Fruit fly (Drosophila melanogaster): ENCODE results near the gene CG3792.
A peak's percentile ranks its signal among the peaks of the same experiment; 100 is the strongest.

Gene CG3792

dm6 chr2L:5004677-5005463 lies 27.8 kb downstream of the CG3792 start (continued):
- TF ChIP-seq zfh2 (GFP tag; optimal IDR thresholded peaks at IDR 0.05) (peak; percentile 95), pnt (GFP tag; optimal IDR thresholded peaks at IDR 0.05) (peak; percentile 94), CG4707 (GFP tag; optimal IDR thresholded peaks at IDR 0.05) (peak; percentile 80), CkIIα-i1 (GFP tag; IDR thresholded peaks at IDR 0.05) (peak; percentile 68; the same call in 1 of the 2 replicates), CG8944 (GFP tag; optimal IDR thresholded peaks at IDR 0.05) (peak; percentile 94), CG1792 (GFP tag; optimal IDR thresholded peaks at IDR 0.05) (peak; percentile 94), CG4328 (GFP tag; optimal IDR thresholded peaks at IDR 0.05) (peak; percentile 87), CG2678 (tag; optimal IDR thresholded peaks at IDR 0.05) (peak; percentile 97), Hmx (GFP tag; optimal IDR thresholded peaks at IDR 0.05) (peak; percentile 74), tna (GFP tag; IDR thresholded peaks at IDR 0.05; ENCODE audit: partially characterized antibody) (no peak), gem (tag; optimal IDR thresholded peaks at IDR 0.05) (peak; percentile 95), CG4820 (GFP tag; optimal IDR thresholded peaks at IDR 0.05) (peak; percentile 92), NC2β (GFP tag; optimal IDR thresholded peaks at IDR 0.05) (peak; percentile 90), Hr3 (GFP tag; optimal IDR thresholded peaks at IDR 0.05) (peak; percentile 92), CG1832 (GFP tag; optimal IDR thresholded peaks at IDR 0.05) (peak; percentile 30), CG15479 (GFP tag; optimal IDR thresholded peaks at IDR 0.05) (no peak), croc (GFP tag; conservative IDR thresholded peaks at IDR 0.05) (peak; percentile 89), Dfd (GFP tag; optimal IDR thresholded peaks at IDR 0.05) (no peak), Aef1 (GFP tag; IDR thresholded peaks at IDR 0.05) (peak; percentile 96), bbx (GFP tag; IDR thresholded peaks at IDR 0.05; ENCODE audit: partially characterized antibody) (no peak), CG11560 (tag; IDR thresholded peaks at IDR 0.05) (peak; percentile 85), inv (GFP tag; IDR thresholded peaks at IDR 0.05; ENCODE audit: partially characterized antibody) (no peak), Ravus (GFP tag; IDR thresholded peaks at IDR 0.05) (peak; percentile 90), ATbp (GFP tag; optimal IDR thresholded peaks at IDR 0.05) (peak; percentile 93), CG17912 (GFP tag; optimal IDR thresholded peaks at IDR 0.05) (peak; percentile 51), Mes4 (GFP tag; optimal IDR thresholded peaks at IDR 0.05) (peak; percentile 91), Nf-YC (tag; optimal IDR thresholded peaks at IDR 0.05) (peak; percentile 83), unpg (GFP tag; optimal IDR thresholded peaks at IDR 0.05) (peak; percentile 95), CG14050 (GFP tag; IDR thresholded peaks at IDR 0.05) (peak; percentile 92), PHDP (tag; optimal IDR thresholded peaks at IDR 0.05) (peak; percentile 96), pita (GFP tag; optimal IDR thresholded peaks at IDR 0.05) (no peak), CG6175 (GFP tag; IDR thresholded peaks at IDR 0.05) (peak; percentile 93), odd (GFP tag; optimal IDR thresholded peaks at IDR 0.05) (peak; percentile 88), CG17829 (tag; optimal IDR thresholded peaks at IDR 0.05) (peak; percentile 91), CG7987 (GFP tag; optimal IDR thresholded peaks at IDR 0.05) (peak; percentile 89), CG12391 (tag; optimal IDR thresholded peaks at IDR 0.05) (peak; percentile 93), CG1603 (tag; optimal IDR thresholded peaks at IDR 0.05) (peak; percentile 82), Bteb2 (GFP tag; optimal IDR thresholded peaks at IDR 0.05) (peak; percentile 95), D19B (GFP tag; optimal IDR thresholded peaks at IDR 0.05) (peak; percentile 84), tap (tag; optimal IDR thresholded peaks at IDR 0.05) (peak; percentile 92), CG18599 (GFP tag; optimal IDR thresholded peaks at IDR 0.05) (peak; percentile 99), ap (GFP tag; IDR thresholded peaks at IDR 0.05) (peak; percentile 94), eve (GFP tag; optimal IDR thresholded peaks at IDR 0.05) (no peak), NfI (GFP tag; optimal IDR thresholded peaks at IDR 0.05) (peak; percentile 96), CG32772 (GFP tag; IDR thresholded peaks at IDR 0.05) (peak; percentile 96), dmrt11E (tag; optimal IDR thresholded peaks at IDR 0.05) (peak; percentile 82), CG6813 (GFP tag; optimal IDR thresholded peaks at IDR 0.05) (peak; percentile 94), Atf3 (GFP tag; optimal IDR thresholded peaks at IDR 0.05) (peak; percentile 85), CG2202 (tag; optimal IDR thresholded peaks at IDR 0.05) (peak; percentile 79)
